Fruit fly (Drosophila melanogaster) whole organism, embryonic: Measurements from ENCODE around the gene Vm26Ab.

ENCODE experiments used
- Abd-B ChIP-seq: fragments of 200-800 bp; sonication (Bioruptor generic); optimal IDR thresholded peaks from 2 replicates; lab custom pipeline; 2018; ENCODE audit warnings: missing biosample characterization, mild to moderate bottlenecking, missing genetic modification characterization, moderate library complexity
- CG11504 ChIP-seq: fragments of 200-800 bp; sonication (Bioruptor generic); optimal IDR thresholded peaks from 3 replicates; lab custom pipeline; 2019; ENCODE audit warnings: missing biosample characterization, mild to moderate bottlenecking, missing genetic modification characterization, moderate library complexity
- CG11695 ChIP-seq: fragments of 200-800 bp; sonication (Bioruptor generic); IDR thresholded peaks from 3 replicates; pipeline ENCODE4 v1.3.6; 2022; ENCODE audit warnings: missing biosample characterization, missing genetic modification characterization
- CG12071 ChIP-seq: fragments of 200-800 bp; sonication (Bioruptor generic); optimal IDR thresholded peaks from 3 replicates; lab custom pipeline; 2018; ENCODE audit warnings: missing biosample characterization, mild to moderate bottlenecking, missing genetic modification characterization
- CG12219 ChIP-seq: fragments of 200-800 bp; sonication (Bioruptor generic); optimal IDR thresholded peaks from 3 replicates; lab custom pipeline; 2018; ENCODE audit warnings: missing biosample characterization, mild to moderate bottlenecking, missing genetic modification characterization
- CG12299 ChIP-seq: fragments of 200-800 bp; sonication (Bioruptor generic); optimal IDR thresholded peaks from 2 replicates; lab custom pipeline; 2018; ENCODE audit warnings: missing biosample characterization, mild to moderate bottlenecking, missing genetic modification characterization
- CG13123 ChIP-seq: fragments of 200-800 bp; sonication (Bioruptor generic); optimal IDR thresholded peaks from 2 replicates; lab custom pipeline; 2016; ENCODE audit warnings: missing biosample characterization, missing genetic modification characterization
- CG15479 ChIP-seq: fragments of 200-800 bp; sonication (Bioruptor generic); optimal IDR thresholded peaks from 3 replicates; lab custom pipeline; 2019; ENCODE audit warnings: missing biosample characterization, mild to moderate bottlenecking, missing genetic modification characterization, moderate library complexity
- CG30020 ChIP-seq: fragments of 200-800 bp; optimal IDR thresholded peaks from 2 replicates; lab custom pipeline; 2019; ENCODE audit warnings: missing biosample characterization, mild to moderate bottlenecking, missing genetic modification characterization, moderate library complexity
- CG33213 ChIP-seq: fragments of 200-800 bp; sonication (Bioruptor generic); optimal IDR thresholded peaks from 3 replicates; lab custom pipeline; 2016; ENCODE audit warnings: missing biosample characterization, missing genetic modification characterization
- CG4820 ChIP-seq: fragments of 200-800 bp; sonication (Bioruptor generic); optimal IDR thresholded peaks from 3 replicates; lab custom pipeline; 2016; ENCODE audit warnings: missing biosample characterization, missing genetic modification characterization
- CG7271 ChIP-seq: fragments of 200-800 bp; sonication (Bioruptor generic); optimal IDR thresholded peaks from 2 replicates; lab custom pipeline; 2018; ENCODE audit warnings: missing biosample characterization, mild to moderate bottlenecking, missing genetic modification characterization, moderate library complexity
- CG7556 ChIP-seq: fragments of 200-800 bp; sonication (Bioruptor generic); optimal IDR thresholded peaks from 2 replicates; lab custom pipeline; 2017; ENCODE audit warnings: missing biosample characterization, mild to moderate bottlenecking, missing genetic modification characterization
- CG8290 ChIP-seq, 3 experiments: fragments of 200-800 bp; sonication (Bioruptor generic); optimal IDR thresholded peaks; 2 replicates each; lab custom pipeline; 2016 to 2019; ENCODE audit warnings: missing biosample characterization in 3 of 3, missing genetic modification characterization in 3 of 3, mild to moderate bottlenecking in 2 of 3, moderate library complexity in 1 of 3
- CG9727 ChIP-seq: fragments of 200-800 bp; sonication (Bioruptor generic); optimal IDR thresholded peaks from 3 replicates; lab custom pipeline; 2017; ENCODE audit warnings: missing biosample characterization, mild to moderate bottlenecking, missing genetic modification characterization
- CG9817 ChIP-seq: fragments of 200-800 bp; sonication (Bioruptor generic); optimal IDR thresholded peaks from 2 replicates; lab custom pipeline; 2018; ENCODE audit warnings: missing biosample characterization, mild to moderate bottlenecking, missing genetic modification characterization, moderate library complexity
- Fer1 ChIP-seq: fragments of 200-800 bp; sonication (Bioruptor generic); optimal IDR thresholded peaks from 2 replicates; lab custom pipeline; 2017; ENCODE audit warnings: missing biosample characterization, mild to moderate bottlenecking, missing genetic modification characterization
- Fer2 ChIP-seq: fragments of 200-800 bp; sonication (Bioruptor generic); optimal IDR thresholded peaks from 2 replicates; lab custom pipeline; 2018; ENCODE audit warnings: missing biosample characterization, mild to moderate bottlenecking, missing genetic modification characterization, moderate library complexity
- HmgD ChIP-seq: fragments of 200-800 bp; sonication (Bioruptor generic); optimal IDR thresholded peaks from 3 replicates; lab custom pipeline; 2016; ENCODE audit warnings: missing biosample characterization, missing genetic modification characterization
- HmgZ ChIP-seq: fragments of 200-800 bp; sonication (Bioruptor generic); optimal IDR thresholded peaks from 2 replicates; lab custom pipeline; 2018; ENCODE audit warnings: missing biosample characterization, mild to moderate bottlenecking, missing genetic modification characterization
- Jarid2 ChIP-seq: fragments of 200-800 bp; sonication (Bioruptor generic); optimal IDR thresholded peaks from 3 replicates; lab custom pipeline; 2017; ENCODE audit warnings: mild to moderate bottlenecking, missing biosample characterization, missing genetic modification reagents, missing genetic modification characterization
- Lhr ChIP-seq: fragments of 200-800 bp; sonication (Bioruptor generic); optimal IDR thresholded peaks from 3 replicates; lab custom pipeline; 2017; ENCODE audit warnings: mild to moderate bottlenecking, missing biosample characterization, missing genetic modification reagents, missing genetic modification characterization
- Meics ChIP-seq: fragments of 200-800 bp; sonication (Bioruptor generic); optimal IDR thresholded peaks from 2 replicates; lab custom pipeline; 2017; ENCODE audit warnings: missing biosample characterization, mild to moderate bottlenecking, missing genetic modification characterization
- Mes4 ChIP-seq: fragments of 200-800 bp; sonication (Bioruptor generic); optimal IDR thresholded peaks from 2 replicates; lab custom pipeline; 2016; ENCODE audit warnings: missing biosample characterization, missing genetic modification characterization
- Ravus ChIP-seq: fragments of 200-800 bp; sonication (Bioruptor generic); IDR thresholded peaks from 2 replicates; pipeline ENCODE4 v1.3.6; 2022; ENCODE audit warnings: missing biosample characterization, missing genetic modification characterization
- Sin3A ChIP-seq: fragments of >200 bp; optimal IDR thresholded peaks from 2 replicates; lab custom pipeline; 2018
- Ssrp ChIP-seq: fragments of 200-800 bp; sonication (Bioruptor generic); optimal IDR thresholded peaks from 2 replicates; lab custom pipeline; 2018; ENCODE audit warnings: missing biosample characterization, mild to moderate bottlenecking, missing genetic modification characterization, moderate library complexity
- YL-1 ChIP-seq: fragments of 200-800 bp; sonication (Bioruptor generic); optimal IDR thresholded peaks from 3 replicates; lab custom pipeline; 2017; ENCODE audit warnings: missing biosample characterization, mild to moderate bottlenecking, missing genetic modification characterization
- bigmax ChIP-seq: fragments of 200-800 bp; sonication (Bioruptor generic); optimal IDR thresholded peaks from 2 replicates; lab custom pipeline; 2018; ENCODE audit warnings: missing biosample characterization, mild to moderate bottlenecking, missing genetic modification characterization
- bsh ChIP-seq, 2 experiments: fragments of 200-800 bp; sonication (Bioruptor generic); optimal IDR thresholded peaks; 2 replicates each; lab custom pipeline; 2017 to 2018; ENCODE audit warnings: mild to moderate bottlenecking in 2 of 2, missing biosample characterization in 2 of 2, missing genetic modification characterization in 2 of 2, moderate library complexity in 1 of 2
- chif ChIP-seq, 2 experiments: fragments of 200-800 bp; sonication (Bioruptor generic); optimal IDR thresholded peaks; 3 replicates each; lab custom pipeline; 2016; ENCODE audit warnings: missing biosample characterization in 2 of 2, missing genetic modification characterization in 2 of 2
- dm ChIP-seq: fragments of 200-800 bp; sonication (Bioruptor generic); optimal IDR thresholded peaks from 3 replicates; lab custom pipeline; 2016; ENCODE audit warnings: missing biosample characterization, missing genetic modification characterization
- fd64A ChIP-seq: fragments of 200-800 bp; sonication (Bioruptor generic); optimal IDR thresholded peaks from 3 replicates; lab custom pipeline; 2018; ENCODE audit warnings: missing biosample characterization, mild to moderate bottlenecking, missing genetic modification characterization
- hbn ChIP-seq: fragments of 200-800 bp; sonication (Bioruptor generic); IDR thresholded peaks from 2 replicates; pipeline ENCODE4 v1.3.6; 2022; ENCODE audit warnings: missing biosample characterization, missing genetic modification characterization; ENCODE audit not compliant: partially characterized antibody
- hkb ChIP-seq, 2 experiments: fragments of 200-800 bp in 1 of 2; fragments of >200 bp in 1 of 2; sonication (Bioruptor generic) in 1 of 2; IDR thresholded peaks in 1 of 2; optimal IDR thresholded peaks in 1 of 2; 2 replicates each; pipeline versions ENCODE4 v1.3.6 to Lab custom; 2017 to 2022; ENCODE audit warnings: missing biosample characterization in 1 of 2, missing genetic modification characterization in 1 of 2
- kah ChIP-seq: fragments of 200-800 bp; sonication (Bioruptor generic); optimal IDR thresholded peaks from 2 replicates; lab custom pipeline; 2018; ENCODE audit warnings: missing biosample characterization, mild to moderate bottlenecking, missing genetic modification characterization
- nmo ChIP-seq: fragments of 200-800 bp; sonication (Bioruptor generic); optimal IDR thresholded peaks from 2 replicates; lab custom pipeline; 2018; ENCODE audit warnings: missing biosample characterization, mild to moderate bottlenecking, missing genetic modification characterization, moderate library complexity
- phol ChIP-seq: fragments of 200-800 bp; sonication (Bioruptor generic); optimal IDR thresholded peaks from 3 replicates; lab custom pipeline; 2018; ENCODE audit warnings: missing biosample characterization, mild to moderate bottlenecking, missing genetic modification characterization, moderate library complexity
- schlank ChIP-seq: fragments of 200-800 bp; sonication (Bioruptor generic); optimal IDR thresholded peaks from 2 replicates; lab custom pipeline; 2018; ENCODE audit warnings: missing biosample characterization, mild to moderate bottlenecking, missing genetic modification characterization
- sens ChIP-seq: fragments of 200-800 bp; sonication (Bioruptor generic); peaks from one replicate; lab custom pipeline; 2016; ENCODE audit warnings: missing biosample characterization, missing genetic modification characterization
- tap ChIP-seq: fragments of 200-800 bp; optimal IDR thresholded peaks from 3 replicates; lab custom pipeline; 2019; ENCODE audit warnings: missing biosample characterization, mild to moderate bottlenecking, missing genetic modification characterization, moderate library complexity
- tna ChIP-seq: fragments of 200-800 bp; sonication (Bioruptor generic); IDR thresholded peaks from 2 replicates; pipeline ENCODE4 v1.3.6; 2022; ENCODE audit warnings: missing biosample characterization, missing genetic modification characterization; ENCODE audit not compliant: partially characterized antibody
- yki ChIP-seq: fragments of >200 bp; optimal IDR thresholded peaks from 3 replicates; lab custom pipeline; 2018
- z ChIP-seq: fragments of 200-800 bp; sonication (Bioruptor generic); IDR thresholded peaks from 3 replicates; pipeline ENCODE4 v1.3.6; 2022; ENCODE audit warnings: missing biosample characterization, missing genetic modification characterization
- zen ChIP-seq: fragments of 200-800 bp; sonication (Bioruptor generic); optimal IDR thresholded peaks from 3 replicates; lab custom pipeline; 2018; ENCODE audit warnings: missing biosample characterization, mild to moderate bottlenecking, missing genetic modification characterization, moderate library complexity

Gene Vm26Ab

DNA sequence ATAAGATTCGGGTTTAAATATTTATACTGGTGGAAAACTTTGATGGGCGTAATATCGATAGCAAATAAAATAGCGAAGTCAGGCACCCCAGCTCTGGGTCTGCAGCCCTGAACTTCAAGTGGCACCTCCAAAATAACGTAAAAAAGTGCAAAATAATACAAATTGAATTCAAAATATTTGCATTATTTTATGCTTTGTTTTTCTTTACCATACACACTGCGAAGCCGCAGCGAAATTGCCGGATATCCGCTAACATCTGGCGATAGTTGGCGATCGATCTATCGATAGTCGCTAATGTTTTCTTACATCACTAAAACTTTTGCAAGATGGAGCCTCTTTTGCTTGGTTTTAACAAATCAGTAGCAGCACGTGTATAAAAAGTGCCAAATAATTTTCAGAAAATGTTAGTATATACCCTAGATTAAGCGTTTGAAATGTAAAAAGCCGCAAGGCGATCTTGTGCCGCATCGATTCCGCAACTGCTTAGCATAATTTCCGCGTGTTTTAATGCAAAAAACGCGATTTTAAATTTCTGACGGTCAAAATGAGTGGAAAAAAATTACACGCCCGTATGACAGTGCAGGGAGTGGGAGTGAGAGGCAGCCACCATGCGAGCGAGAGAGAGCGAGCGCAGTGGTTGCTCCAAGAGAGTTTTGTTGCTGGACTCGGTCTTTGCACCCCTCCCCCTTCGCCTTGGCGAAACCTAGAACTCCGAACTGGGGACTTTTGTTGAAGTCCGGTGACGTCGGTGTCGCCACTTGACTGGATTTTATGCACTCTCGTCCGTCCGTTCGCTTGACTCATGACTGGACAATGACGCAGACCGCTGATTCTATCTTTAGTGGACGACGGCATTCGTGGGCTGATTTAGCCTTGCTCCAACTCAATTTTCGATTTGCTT lies 24.9 kb downstream of the Vm26Ab start, which contains the start of gene eIF4A (continued):
- TF ChIP-seq zen, result peak; percentile 40
- peak; percentile 99 for TF ChIP-seq phol (tag; lab: Kevin White, UChicago)
- TF ChIP-seq CG4820, result no peak
- TF ChIP-seq HmgD (GFP tag; lab: Kevin White, UChicago), result peak; percentile 36
- TF ChIP-seq CG11695, result no peak
- peak; percentile 25 for TF ChIP-seq fd64A
- TF ChIP-seq Jarid2, result peak; percentile 1
- peak; percentile 29 for TF ChIP-seq CG12071
- TF ChIP-seq Fer2 (tag; lab: Kevin White, UChicago), result peak; percentile 9
- peak; percentile 41 for TF ChIP-seq hkb (optimal IDR thresholded peaks at IDR 0.05; lab: Kevin White, UChicago)
- TF ChIP-seq hkb (GFP tag; IDR thresholded peaks at IDR 0.05; lab: Robert Waterston, UW), result no peak
- TF ChIP-seq Meics (GFP tag; lab: Kevin White, UChicago), result peak; percentile 15
- peak; percentile 85 for TF ChIP-seq dm (GFP tag; lab: Kevin White, UChicago)
- peak; percentile 23 for TF ChIP-seq Fer1 (GFP tag; lab: Kevin White, UChicago)
- peak; percentile 40 for TF ChIP-seq bigmax
- TF ChIP-seq z (GFP tag; lab: Robert Waterston, UW), result no peak
- peak; percentile 45 for TF ChIP-seq CG7271 (tag; lab: Kevin White, UChicago)
- peak; percentile 17 for TF ChIP-seq CG12219 (GFP tag; lab: Kevin White, UChicago)
- TF ChIP-seq kah (GFP tag; lab: Kevin White, UChicago), result peak; percentile 96
- TF ChIP-seq CG9817 (tag; lab: Kevin White, UChicago), result peak; percentile 15
- peak; percentile 76 for TF ChIP-seq Lhr (GFP tag; lab: Kevin White, UChicago)
- peak in 1 of 2 experiments; percentile 22 for TF ChIP-seq bsh (GFP tag; optimal IDR thresholded peaks at IDR 0.05; lab: Kevin White, UChicago)
- TF ChIP-seq CG8290 (GFP tag; optimal IDR thresholded peaks at IDR 0.05; lab: Kevin White, UChicago), result no peak
- TF ChIP-seq CG8290 (tag; optimal IDR thresholded peaks at IDR 0.05; lab: Kevin White, UChicago), result peak in 1 of 2 experiments; percentile 37
- peak; percentile 65 for TF ChIP-seq nmo (GFP tag; lab: Kevin White, UChicago)
- TF ChIP-seq CG33213, result peak; percentile 53
- TF ChIP-seq yki (lab: Kevin White, UChicago), result peak; percentile 61
- peak; percentile 12 for TF ChIP-seq Ssrp (tag; lab: Kevin White, UChicago)
- TF ChIP-seq CG15479 (GFP tag; lab: Kevin White, UChicago), result no peak
- TF ChIP-seq CG12299, result peak; percentile 10
- no peak for TF ChIP-seq Ravus (GFP tag; lab: Robert Waterston, UW)
- peak; percentile 84 for TF ChIP-seq sens (GFP tag; lab: Kevin White, UChicago)
- TF ChIP-seq schlank (tag; lab: Kevin White, UChicago), result peak; percentile 19
- peak; percentile 24 for TF ChIP-seq YL-1
- peak; percentile 13 for TF ChIP-seq CG11504 (tag; lab: Kevin White, UChicago)
- TF ChIP-seq CG13123 (GFP tag; lab: Kevin White, UChicago), result no peak
- TF ChIP-seq CG9727 (GFP tag; lab: Kevin White, UChicago), result no peak
- no peak for TF ChIP-seq CG7556 (GFP tag; lab: Kevin White, UChicago)
- TF ChIP-seq chif (GFP tag; optimal IDR thresholded peaks at IDR 0.05; lab: Kevin White, UChicago), result peak in 1 of 2 experiments; percentile 29
- TF ChIP-seq HmgZ, result peak; percentile 15
- peak; percentile 57 for TF ChIP-seq Abd-B (GFP tag; lab: Kevin White, UChicago)
- peak; percentile 66 for TF ChIP-seq CG30020 (tag; lab: Kevin White, UChicago)
- peak; percentile 96 for TF ChIP-seq Sin3A (lab: Kevin White, UChicago)
- peak; percentile 54 for TF ChIP-seq Mes4 (GFP tag; lab: Kevin White, UChicago)
- TF ChIP-seq hbn, result no peak
- TF ChIP-seq tna, result no peak
- peak; percentile 19 for TF ChIP-seq tap (tag; lab: Kevin White, UChicago)
